Worm (Caenorhabditis elegans) whole organism, late embryonic: ENCODE results near the gene sodh-2.
A peak's percentile ranks its signal among the peaks of the same experiment; 100 is the strongest.

ENCODE experiments used
- F13H6.1 ChIP-seq: sonication (generic microtip); optimal IDR thresholded peaks from 2 replicates; lab custom pipeline; 2016; ENCODE audit warnings: missing genetic modification characterization, missing compliant biosample characterization
- K02D7.2 ChIP-seq: sonication (generic microtip); optimal IDR thresholded peaks from 2 replicates; lab custom pipeline; 2017; ENCODE audit warnings: mild to moderate bottlenecking, missing genetic modification characterization, missing compliant biosample characterization
- K09A11.1 ChIP-seq: sonication (generic microtip); optimal IDR thresholded peaks from 2 replicates; lab custom pipeline; 2017; ENCODE audit warnings: antibody characterized with exemption, mild to moderate bottlenecking, missing genetic modification characterization, missing compliant biosample characterization; ENCODE audit not compliant: insufficient read depth
- Y22D7AL.16 ChIP-seq: sonication (generic microtip); optimal IDR thresholded peaks from 2 replicates; lab custom pipeline; 2016; ENCODE audit warnings: missing genetic modification characterization, missing compliant biosample characterization
- ama-1 ChIP-seq: fragments of 150-350 bp; optimal IDR thresholded peaks from 2 replicates; lab custom pipeline; 2014
- ceh-14 ChIP-seq: sonication (generic microtip); optimal IDR thresholded peaks from 2 replicates; lab custom pipeline; 2016; ENCODE audit warnings: missing genotype, missing genetic modification characterization, missing compliant biosample characterization
- ceh-19 ChIP-seq: fragments of 200-800 bp; sonication (Bioruptor generic); optimal IDR thresholded peaks from 2 replicates; lab custom pipeline; 2018; ENCODE audit warnings: mild to moderate bottlenecking, missing genetic modification characterization, missing compliant biosample characterization
- ceh-2 ChIP-seq: sonication (generic microtip); optimal IDR thresholded peaks from 2 replicates; lab custom pipeline; 2016; ENCODE audit warnings: missing genotype, missing genetic modification characterization, missing compliant biosample characterization
- ceh-30 ChIP-seq: fragments of 150-350 bp; optimal IDR thresholded peaks from 2 replicates; lab custom pipeline; 2014; ENCODE audit warnings: missing biosample characterization, missing genetic modification characterization
- ceh-31 ChIP-seq: sonication (generic microtip); optimal IDR thresholded peaks from 2 replicates; lab custom pipeline; 2016; ENCODE audit warnings: missing genetic modification characterization, missing compliant biosample characterization
- ceh-34 ChIP-seq: sonication (generic microtip); optimal IDR thresholded peaks from 2 replicates; lab custom pipeline; 2016; ENCODE audit warnings: mild to moderate bottlenecking, missing genetic modification characterization, missing compliant biosample characterization
- ceh-48 ChIP-seq: sonication (generic microtip); optimal IDR thresholded peaks from 2 replicates; lab custom pipeline; 2016; ENCODE audit warnings: missing genetic modification characterization, inconsistent platforms, missing compliant biosample characterization
- ceh-6 ChIP-seq: fragments of 200-800 bp; sonication (Bioruptor generic); optimal IDR thresholded peaks from 2 replicates; lab custom pipeline; 2018; ENCODE audit warnings: mild to moderate bottlenecking, missing genetic modification characterization, missing compliant biosample characterization
- ceh-9 ChIP-seq: sonication (generic microtip); optimal IDR thresholded peaks from 2 replicates; lab custom pipeline; 2016; ENCODE audit warnings: mild to moderate bottlenecking, missing genetic modification characterization, inconsistent platforms, missing compliant biosample characterization
- dmd-4 ChIP-seq: sonication (generic microtip); optimal IDR thresholded peaks from 2 replicates; lab custom pipeline; 2016; ENCODE audit warnings: borderline replicate concordance, missing genetic modification characterization, missing compliant biosample characterization
- dve-1 ChIP-seq: sonication (generic microtip); optimal IDR thresholded peaks from 2 replicates; lab custom pipeline; 2017; ENCODE audit warnings: antibody characterized with exemption, mild to moderate bottlenecking, missing genetic modification characterization, missing compliant biosample characterization
- elt-2 ChIP-seq: sonication (generic microtip); optimal IDR thresholded peaks from 2 replicates; lab custom pipeline; 2016; ENCODE audit warnings: missing genetic modification reagents, missing genetic modification characterization, missing compliant biosample characterization
- eyg-1 ChIP-seq: sonication (generic microtip); optimal IDR thresholded peaks from 2 replicates; lab custom pipeline; 2016; ENCODE audit warnings: missing genotype, missing genetic modification characterization, missing compliant biosample characterization
- fkh-10 ChIP-seq: fragments of 150-350 bp; optimal IDR thresholded peaks from 2 replicates; lab custom pipeline; 2014; ENCODE audit warnings: missing biosample characterization, missing genetic modification reagents, missing genetic modification characterization
- fkh-6 ChIP-seq: sonication (generic microtip); optimal IDR thresholded peaks from 2 replicates; lab custom pipeline; 2016; ENCODE audit warnings: missing genetic modification characterization, missing compliant biosample characterization
- gmeb-2 ChIP-seq: sonication (generic microtip); optimal IDR thresholded peaks from 2 replicates; lab custom pipeline; 2016; ENCODE audit warnings: missing genetic modification characterization, inconsistent platforms, missing compliant biosample characterization
- hlh-13 ChIP-seq: fragments of 200-800 bp; sonication (Bioruptor generic); optimal IDR thresholded peaks from 2 replicates; lab custom pipeline; 2018; ENCODE audit warnings: mild to moderate bottlenecking, missing genetic modification characterization, missing compliant biosample characterization
- hlh-15 ChIP-seq: sonication (generic microtip); optimal IDR thresholded peaks from 2 replicates; lab custom pipeline; 2016; ENCODE audit warnings: missing genetic modification characterization, missing compliant biosample characterization
- hlh-30 ChIP-seq: sonication (generic microtip); optimal IDR thresholded peaks from 2 replicates; lab custom pipeline; 2017; ENCODE audit warnings: antibody characterized with exemption, missing genetic modification characterization, missing compliant biosample characterization; ENCODE audit not compliant: insufficient read depth
- hlh-8 ChIP-seq: sonication (generic microtip); optimal IDR thresholded peaks from 2 replicates; lab custom pipeline; 2016; ENCODE audit warnings: missing genotype, missing genetic modification characterization, missing compliant biosample characterization
- lin-11 ChIP-seq: fragments of 200-800 bp; sonication (Bioruptor generic); optimal IDR thresholded peaks from 2 replicates; lab custom pipeline; 2018; ENCODE audit warnings: mild to moderate bottlenecking, missing genetic modification characterization, missing compliant biosample characterization
- nfya-1 ChIP-seq: sonication (generic microtip); optimal IDR thresholded peaks from 2 replicates; lab custom pipeline; 2017; ENCODE audit warnings: missing genetic modification characterization, mild to moderate bottlenecking, missing compliant biosample characterization, antibody characterized with exemption, moderate library complexity
- npax-4 ChIP-seq: sonication (generic microtip); optimal IDR thresholded peaks from 2 replicates; lab custom pipeline; 2016; ENCODE audit warnings: missing genetic modification characterization, missing compliant biosample characterization
- odd-2 ChIP-seq: sonication (generic microtip); optimal IDR thresholded peaks from 2 replicates; lab custom pipeline; 2017; ENCODE audit warnings: antibody characterized with exemption, mild to moderate bottlenecking, missing genetic modification characterization, missing compliant biosample characterization
- pag-3 ChIP-seq: sonication (generic microtip); optimal IDR thresholded peaks from 2 replicates; lab custom pipeline; 2016; ENCODE audit warnings: missing compliant biosample characterization, missing genetic modification characterization, borderline replicate concordance
- pax-1 ChIP-seq: fragments of 150-350 bp; optimal IDR thresholded peaks from 2 replicates; lab custom pipeline; 2014; ENCODE audit warnings: missing biosample characterization, missing genetic modification characterization
- pha-2 ChIP-seq: sonication (generic microtip); optimal IDR thresholded peaks from 2 replicates; lab custom pipeline; 2017; ENCODE audit warnings: mild to moderate bottlenecking, missing genetic modification characterization, missing compliant biosample characterization
- pqm-1 ChIP-seq: sonication (generic microtip); optimal IDR thresholded peaks from 2 replicates; lab custom pipeline; 2016; ENCODE audit warnings: missing genetic modification characterization, missing compliant biosample characterization
- pros-1 ChIP-seq: fragments of 150-350 bp; optimal IDR thresholded peaks from 2 replicates; lab custom pipeline; 2014; ENCODE audit warnings: missing biosample characterization, missing genetic modification reagents, missing genetic modification characterization
- rnt-1 ChIP-seq: sonication (generic microtip); optimal IDR thresholded peaks from 2 replicates; lab custom pipeline; 2016; ENCODE audit warnings: missing genetic modification characterization, missing compliant biosample characterization
- sdc-2 ChIP-seq: sonication (generic microtip); optimal IDR thresholded peaks from 2 replicates; lab custom pipeline; 2016; ENCODE audit warnings: missing genotype, missing genetic modification characterization, missing compliant biosample characterization
- tbx-2 ChIP-seq: sonication (generic microtip); optimal IDR thresholded peaks from 2 replicates; lab custom pipeline; 2016; ENCODE audit warnings: missing genetic modification characterization, missing compliant biosample characterization
- unc-3 ChIP-seq, 2 experiments: fragments of 200-800 bp in 1 of 2; sonication (Bioruptor generic) in 1 of 2; sonication (generic microtip) in 1 of 2; conservative IDR thresholded peaks in 1 of 2; optimal IDR thresholded peaks in 1 of 2; 2 replicates each; pipeline versions ENCODE4 v1.3.6 to Lab custom; 2016 to 2022; ENCODE audit warnings: missing compliant biosample characterization in 2 of 2, missing genetic modification characterization in 2 of 2, missing genetic modification reagents in 1 of 2
- unc-55 ChIP-seq: sonication (generic microtip); optimal IDR thresholded peaks from 2 replicates; lab custom pipeline; 2017; ENCODE audit warnings: missing biosample characterization, missing genetic modification reagents, missing genetic modification characterization
- zip-5 ChIP-seq: sonication (generic microtip); optimal IDR thresholded peaks from 2 replicates; lab custom pipeline; 2016; ENCODE audit warnings: missing genetic modification characterization, missing compliant biosample characterization

Gene sodh-2

ce11 chrV:11899149-11899548, 8.1 kb upstream of the sodh-2 start, which contains the start of gene sma-1:
Gene sma-1 (plus strand): TSS chrV:11899449.
- TF ChIP-seq ceh-14 (tag; lab: Kevin White, UChicago): no peak
- peak; percentile 5 for TF ChIP-seq unc-55 (GFP tag; lab: Kevin White, UChicago)

DNA sequence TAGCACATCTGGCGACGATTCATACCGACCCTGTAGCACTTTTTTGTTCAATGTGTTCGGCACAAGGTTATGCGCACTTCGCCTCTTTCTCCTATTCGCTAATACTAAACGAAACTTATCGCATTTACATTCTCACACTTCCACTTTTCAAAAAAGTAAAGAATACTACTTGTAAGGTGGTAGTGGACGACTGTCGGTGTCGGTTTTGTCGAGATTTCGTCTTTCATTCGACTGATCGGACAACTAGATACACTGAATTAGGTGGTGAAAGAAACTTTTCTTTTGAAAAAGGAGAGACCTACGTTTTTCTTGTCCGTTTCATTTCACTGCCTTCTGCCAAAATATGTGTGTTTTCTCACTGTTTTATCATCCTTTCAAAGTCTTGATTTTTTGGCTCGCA, 6.6 kb upstream of the sodh-2 start:
- TF ChIP-seq sdc-2 (tag; lab: Kevin White, UChicago) (no peak), fkh-10 (GFP tag; lab: Kevin White, UChicago) (no peak), dve-1 (tag; lab: Kevin White, UChicago) (no peak), zip-5 (tag; lab: Kevin White, UChicago) (no peak), gmeb-2 (tag; lab: Kevin White, UChicago) (no peak), nfya-1 (tag; lab: Kevin White, UChicago) (no peak), odd-2 (tag; lab: Kevin White, UChicago) (no peak), ceh-34 (tag; lab: Kevin White, UChicago) (no peak), pha-2 (tag; lab: Kevin White, UChicago) (no peak), fkh-6 (tag; lab: Kevin White, UChicago) (no peak), hlh-15 (tag; lab: Kevin White, UChicago) (no peak)

DNA sequence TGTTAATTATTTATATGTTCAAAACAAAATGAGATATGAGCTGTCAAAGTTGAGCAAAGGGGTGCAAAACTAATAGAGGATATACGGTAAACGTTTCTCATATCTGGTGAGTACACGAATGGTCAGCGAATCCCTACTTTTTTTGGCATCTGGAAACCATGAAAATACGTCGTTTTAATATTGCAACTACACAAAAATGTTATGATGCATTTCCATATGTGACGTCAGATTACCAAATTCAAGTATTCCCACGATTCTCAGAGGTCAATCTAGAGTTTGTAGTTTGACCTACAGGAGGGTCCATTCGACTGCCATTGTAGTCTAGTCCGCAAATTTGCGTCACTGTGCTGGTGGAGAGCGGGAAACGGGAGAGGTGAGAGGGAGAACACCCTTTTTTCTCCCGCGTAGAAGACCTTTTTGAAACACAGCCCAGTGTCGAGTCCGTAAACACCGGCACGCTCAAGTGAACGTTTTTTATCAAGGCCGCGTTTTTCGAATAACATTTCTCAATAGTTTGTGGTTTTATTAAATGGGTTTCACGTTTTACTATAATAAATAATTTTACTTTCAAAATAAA, 5.4 kb upstream of the sodh-2 start:
- TF ChIP-seq hlh-8 (tag; lab: Kevin White, UChicago): no peak
- no peak for TF ChIP-seq ceh-30 (tag; lab: Kevin White, UChicago)
- TF ChIP-seq ama-1: no peak
- peak; percentile 39 for TF ChIP-seq tbx-2 (tag; lab: Kevin White, UChicago)
- TF ChIP-seq ceh-31 (tag; lab: Kevin White, UChicago): peak; percentile 6

DNA sequence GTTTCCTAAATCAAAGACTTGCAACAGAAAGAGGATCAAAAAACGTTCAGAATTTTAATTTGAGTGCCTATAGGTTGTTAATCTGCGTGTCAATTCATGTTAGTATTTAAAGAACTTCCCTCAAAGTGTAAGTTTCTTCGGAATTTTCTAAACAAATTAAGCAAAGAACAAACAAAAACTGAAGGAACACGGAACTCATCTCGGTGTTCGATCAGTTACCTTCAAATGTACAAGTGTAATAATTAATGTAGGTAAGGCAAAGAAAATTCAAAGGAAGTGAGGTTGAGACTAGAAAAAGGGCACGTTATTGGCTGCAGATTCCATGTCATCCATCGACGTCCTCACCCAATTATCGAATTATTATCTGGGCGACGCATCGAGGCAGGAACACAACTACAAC, 2.9 kb upstream of the sodh-2 start, which contains the start of gene K12G11.6:
Gene K12G11.6 (plus strand): TSS at position 357 of the 400 bp plus-strand sequence.
- TF ChIP-seq hlh-30 (tag; lab: Kevin White, UChicago): no peak
- TF ChIP-seq Y22D7AL.16 (tag; lab: Kevin White, UChicago): no peak
- TF ChIP-seq ceh-6 (GFP tag; lab: Kevin White, UChicago): no peak
- TF ChIP-seq tbx-2 (tag; lab: Kevin White, UChicago): no peak
- no peak for TF ChIP-seq ceh-14 (tag; lab: Kevin White, UChicago)
- TF ChIP-seq pqm-1: no peak
- no peak for TF ChIP-seq sdc-2 (tag; lab: Kevin White, UChicago)
- TF ChIP-seq ceh-9: no peak
- TF ChIP-seq ama-1: no peak
- TF ChIP-seq zip-5 (tag; lab: Kevin White, UChicago): no peak
- TF ChIP-seq pax-1 (tag; lab: Kevin White, UChicago): no peak
- no peak for TF ChIP-seq F13H6.1 (tag; lab: Kevin White, UChicago)
- TF ChIP-seq ceh-48 (tag; lab: Kevin White, UChicago): no peak
- no peak for TF ChIP-seq hlh-15 (tag; lab: Kevin White, UChicago)

DNA sequence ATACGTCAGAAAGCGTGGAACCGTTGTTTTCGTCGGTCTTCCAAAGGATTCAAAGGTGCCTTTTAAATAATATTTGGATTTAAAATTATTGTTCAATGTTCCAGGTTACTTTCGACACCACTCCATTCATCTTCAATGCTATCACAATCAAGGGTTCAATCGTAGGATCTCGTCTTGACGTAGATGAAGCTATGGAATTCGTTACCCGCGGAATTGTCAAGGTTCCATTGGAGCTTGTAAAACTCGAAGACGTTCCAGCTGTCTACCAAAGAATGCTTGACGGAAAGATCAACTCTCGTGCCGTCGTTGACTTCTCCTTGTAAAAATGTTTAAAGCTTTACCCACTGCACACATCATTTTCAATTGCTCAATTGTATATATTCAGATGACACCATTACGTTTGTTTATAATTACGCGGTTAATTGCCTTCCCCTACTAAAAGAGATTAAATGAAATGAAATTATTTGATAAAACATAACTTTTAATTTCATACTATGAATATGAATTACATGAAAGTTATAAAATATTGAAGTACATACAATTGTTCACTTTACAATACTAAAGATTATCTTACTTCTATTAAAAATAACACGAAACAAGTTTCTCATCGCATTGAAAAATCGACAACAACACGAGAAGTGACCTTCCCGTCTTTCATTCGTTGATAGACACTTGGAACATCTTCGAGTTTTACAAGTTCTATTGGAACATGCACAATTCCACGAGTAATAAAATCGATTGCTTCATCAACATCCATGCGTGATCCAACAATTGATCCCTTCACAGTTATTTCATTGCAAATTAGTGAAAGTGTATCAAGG, 1.7 kb downstream of the sodh-2 start:
- no peak for TF ChIP-seq elt-2 (tag; lab: Kevin White, UChicago)

ce11 chrV:11888656-11889055, 2.4 kb downstream of the sodh-2 start:
- no peak for TF ChIP-seq rnt-1 (tag; lab: Kevin White, UChicago)
- TF ChIP-seq npax-4 (tag; lab: Kevin White, UChicago): no peak
- TF ChIP-seq hlh-15 (tag; lab: Kevin White, UChicago): no peak
- TF ChIP-seq eyg-1: no peak
- TF ChIP-seq lin-11 (tag; lab: Kevin White, UChicago): no peak
- no peak for TF ChIP-seq pros-1 (tag; lab: Kevin White, UChicago)
- TF ChIP-seq hlh-13: no peak
- TF ChIP-seq pag-3 (tag; lab: Kevin White, UChicago): no peak
- TF ChIP-seq dmd-4 (tag; lab: Kevin White, UChicago): no peak
- TF ChIP-seq K02D7.2: no peak
- TF ChIP-seq unc-3 (GFP tag; conservative IDR thresholded peaks at IDR 0.05; lab: Robert Waterston, UW): no peak
- TF ChIP-seq unc-3 (tag; optimal IDR thresholded peaks at IDR 0.05; lab: Kevin White, UChicago): no peak
- no peak for TF ChIP-seq K09A11.1 (tag; lab: Kevin White, UChicago)
- TF ChIP-seq ceh-9: no peak
- TF ChIP-seq elt-2 (tag; lab: Kevin White, UChicago): no peak
- TF ChIP-seq ceh-19 (GFP tag; lab: Kevin White, UChicago): no peak
- TF ChIP-seq ceh-2 (tag; lab: Kevin White, UChicago): no peak
